Fruit fly (Drosophila melanogaster) whole organism, adult: ENCODE data around the gene O-fut2.

Experiments
- CG11617 ChIP-seq: fragments of 200-800 bp; sonication (Bioruptor generic); optimal IDR thresholded peaks from 2 replicates; lab custom pipeline; 2017; ENCODE audit warnings: mild to moderate bottlenecking, missing biosample characterization, missing genetic modification reagents, missing genetic modification characterization
- CG12768 ChIP-seq: fragments of 200-800 bp; sonication (Bioruptor generic); optimal IDR thresholded peaks from 2 replicates; lab custom pipeline; 2017; ENCODE audit warnings: missing biosample characterization, missing genetic modification characterization, mild to moderate bottlenecking, moderate library complexity, missing genetic modification reagents
- CG14711 ChIP-seq: fragments of 200-800 bp; sonication (Bioruptor generic); optimal IDR thresholded peaks from 2 replicates; lab custom pipeline; 2018; ENCODE audit warnings: missing biosample characterization, mild to moderate bottlenecking, missing genetic modification characterization, moderate library complexity
- CG1620 ChIP-seq: fragments of 200-800 bp; sonication (Bioruptor generic); optimal IDR thresholded peaks from 2 replicates; lab custom pipeline; 2016; ENCODE audit warnings: missing biosample characterization, missing genetic modification characterization
- CG33017 ChIP-seq: fragments of 200-800 bp; sonication (Bioruptor generic); optimal IDR thresholded peaks from 2 replicates; lab custom pipeline; 2018; ENCODE audit warnings: missing biosample characterization, mild to moderate bottlenecking, missing genetic modification characterization, moderate library complexity
- CG5204 ChIP-seq: fragments of 200-800 bp; sonication (Bioruptor generic); optimal IDR thresholded peaks from 2 replicates; lab custom pipeline; 2016; ENCODE audit warnings: missing biosample characterization, missing genetic modification characterization
- CG7045 ChIP-seq: fragments of 200-800 bp; sonication (Bioruptor generic); optimal IDR thresholded peaks from 2 replicates; lab custom pipeline; 2017; ENCODE audit warnings: missing biosample characterization, mild to moderate bottlenecking, missing genetic modification characterization
- CG7101 ChIP-seq: fragments of 200-800 bp; sonication (Bioruptor generic); optimal IDR thresholded peaks from 2 replicates; lab custom pipeline; 2018; ENCODE audit warnings: missing biosample characterization, mild to moderate bottlenecking, missing genetic modification characterization, moderate library complexity
- Clk ChIP-seq: fragments of 200-800 bp; sonication (Bioruptor generic); optimal IDR thresholded peaks from 2 replicates; lab custom pipeline; 2017; ENCODE audit warnings: missing biosample characterization, missing genetic modification characterization
- Crg-1 ChIP-seq: fragments of 200-800 bp; sonication (Bioruptor generic); optimal IDR thresholded peaks from 2 replicates; lab custom pipeline; 2016; ENCODE audit warnings: missing biosample characterization, missing genetic modification characterization
- Hr96 ChIP-seq: fragments of 200-800 bp; sonication (Bioruptor generic); optimal IDR thresholded peaks from 2 replicates; lab custom pipeline; 2016; ENCODE audit warnings: missing biosample characterization, missing genetic modification characterization
- Mnt ChIP-seq: fragments of 200-800 bp; sonication (Bioruptor generic); optimal IDR thresholded peaks from 2 replicates; lab custom pipeline; 2016; ENCODE audit warnings: missing biosample characterization, mild to moderate bottlenecking, missing genetic modification characterization
- bab1 ChIP-seq: fragments of 200-800 bp; sonication (Bioruptor generic); optimal IDR thresholded peaks from 3 replicates; lab custom pipeline; 2019; ENCODE audit warnings: missing biosample characterization, mild to moderate bottlenecking, missing genetic modification characterization, moderate library complexity
- cic ChIP-seq: fragments of 200-800 bp; sonication (Bioruptor generic); optimal IDR thresholded peaks from 2 replicates; lab custom pipeline; 2017; ENCODE audit warnings: missing biosample characterization, mild to moderate bottlenecking, missing genetic modification characterization, moderate library complexity
- cnc ChIP-seq, 2 experiments: fragments of >200 bp; optimal IDR thresholded peaks; 2 replicates each; lab custom pipeline; 2017
- kay ChIP-seq: fragments of 200-800 bp; sonication (Bioruptor generic); peaks from one replicate; lab custom pipeline; 2016; ENCODE audit warnings: missing biosample characterization, missing genetic modification characterization, borderline replicate concordance
- ovo ChIP-seq: fragments of 200-800 bp; sonication (Bioruptor generic); optimal IDR thresholded peaks from 2 replicates; lab custom pipeline; 2016; ENCODE audit warnings: missing biosample characterization, missing genetic modification characterization
- pad ChIP-seq: fragments of 200-800 bp; sonication (Bioruptor generic); optimal IDR thresholded peaks from 3 replicates; lab custom pipeline; 2017; ENCODE audit warnings: missing biosample characterization, missing genetic modification characterization, mild to moderate bottlenecking, moderate library complexity, missing genetic modification reagents
- tj ChIP-seq: fragments of 200-800 bp; sonication (Bioruptor generic); optimal IDR thresholded peaks from 3 replicates; lab custom pipeline; 2017; ENCODE audit warnings: missing biosample characterization, mild to moderate bottlenecking, missing genetic modification characterization, moderate library complexity
- toe ChIP-seq: fragments of 200-800 bp; sonication (Bioruptor generic); optimal IDR thresholded peaks from 2 replicates; lab custom pipeline; 2016; ENCODE audit warnings: missing biosample characterization, missing genetic modification characterization

O-fut2 gene

DNA sequence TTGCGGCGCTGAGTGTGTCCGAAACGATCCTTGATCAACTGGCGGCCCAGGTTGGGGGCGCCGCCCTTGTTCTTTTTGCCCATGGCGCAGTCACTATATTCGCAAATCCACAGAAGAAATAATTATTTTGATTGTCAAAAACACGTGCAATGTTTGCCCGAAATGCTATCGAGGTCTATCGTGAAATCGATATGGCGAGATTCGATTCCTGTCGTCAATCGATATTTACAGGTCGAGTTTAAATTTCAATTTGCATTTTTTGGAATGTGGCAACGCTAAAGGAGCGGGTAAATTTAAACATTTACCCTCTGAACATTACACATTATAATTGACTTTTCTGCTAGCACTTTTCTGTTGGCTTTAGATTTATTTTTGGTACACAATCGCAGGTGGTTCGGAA is 1.8 kb downstream of the O-fut2 start, which contains the start of gene Ns3:
Ns3 (minus strand) TSS at position 188 of the 400 bp plus-strand sequence.
- TF ChIP-seq Mnt (GFP tag; lab: Kevin White, UChicago): peak; percentile 99
- TF ChIP-seq Clk (GFP tag; lab: Kevin White, UChicago): no peak
- TF ChIP-seq bab1 (GFP tag; lab: Kevin White, UChicago): peak; percentile 46

DNA sequence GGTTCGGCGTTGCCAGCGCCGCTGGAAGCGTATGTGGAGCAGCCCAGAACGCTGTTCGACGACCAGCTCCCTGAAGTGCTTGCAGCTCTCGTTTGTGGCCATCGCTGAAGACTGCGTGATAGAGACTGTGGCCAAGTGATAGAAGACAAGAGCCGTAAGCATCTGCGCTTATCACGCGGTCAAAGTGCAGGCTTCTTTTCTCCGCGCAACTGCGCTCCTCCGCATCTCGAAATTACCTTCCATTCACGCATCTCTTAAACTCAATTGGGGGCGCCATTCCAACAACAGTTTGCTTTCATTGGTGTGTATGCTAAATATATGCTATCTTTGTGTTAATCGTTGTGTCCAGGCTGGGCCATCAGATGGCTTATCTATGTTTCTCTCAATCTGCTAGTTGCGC is 4.3 kb downstream of the O-fut2 start, which contains the start of gene CG14787:
CG14787 (minus strand) TSS at position 133 of the 400 bp plus-strand sequence.
- TF ChIP-seq Crg-1 (no peak), CG12768 (GFP tag; lab: Kevin White, UChicago) (no peak), CG7045 (GFP tag; lab: Kevin White, UChicago) (no peak), Mnt (GFP tag; lab: Kevin White, UChicago) (no peak), CG7101 (tag; lab: Kevin White, UChicago) (no peak), CG1620 (GFP tag; lab: Kevin White, UChicago) (no peak), tj (GFP tag; lab: Kevin White, UChicago) (no peak), CG14711 (no peak), cnc (optimal IDR thresholded peaks at IDR 0.05; lab: Kevin White, UChicago) (no peak), pad (GFP tag; lab: Kevin White, UChicago) (no peak)

DNA sequence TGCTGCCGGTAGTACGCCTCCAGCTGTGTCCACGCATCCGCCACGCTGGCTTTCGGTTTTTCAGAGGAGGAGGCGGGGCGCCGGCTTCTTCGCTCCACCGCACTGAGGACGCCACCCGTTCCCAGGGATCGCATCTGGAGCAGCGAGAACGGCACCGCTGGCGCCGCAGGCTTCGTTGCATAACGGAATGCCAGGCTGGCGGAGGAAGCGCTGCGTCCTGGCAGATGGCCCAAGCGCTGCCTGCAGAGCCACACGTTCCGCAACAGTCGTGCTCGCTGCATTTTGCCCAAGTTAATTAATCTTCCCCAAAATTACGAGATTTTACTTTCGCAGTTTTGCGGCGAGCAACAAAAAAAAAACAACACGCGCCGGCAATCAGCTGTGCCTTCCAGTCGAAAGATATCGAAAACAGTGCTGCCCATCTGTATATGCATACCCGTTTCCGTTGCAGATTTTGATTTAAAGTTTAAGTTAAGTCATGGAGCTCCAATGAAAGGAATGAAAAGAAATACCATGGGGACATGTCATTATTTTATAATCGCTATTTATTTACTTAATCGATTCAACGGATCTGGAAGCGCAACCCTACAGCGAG is 5.4 kb downstream of the O-fut2 start, which contains the start of gene Lrpprc2:
Lrpprc2 (minus strand) TSS at position 340 of the 595 bp plus-strand sequence.
- TF ChIP-seq bab1 (GFP tag; lab: Kevin White, UChicago) (peak; percentile 25), CG12768 (GFP tag; lab: Kevin White, UChicago) (no peak), cic (GFP tag; lab: Kevin White, UChicago) (no peak), Crg-1 (peak; percentile 3), CG7045 (GFP tag; lab: Kevin White, UChicago) (no peak), Mnt (GFP tag; lab: Kevin White, UChicago) (peak; percentile 7)

DNA sequence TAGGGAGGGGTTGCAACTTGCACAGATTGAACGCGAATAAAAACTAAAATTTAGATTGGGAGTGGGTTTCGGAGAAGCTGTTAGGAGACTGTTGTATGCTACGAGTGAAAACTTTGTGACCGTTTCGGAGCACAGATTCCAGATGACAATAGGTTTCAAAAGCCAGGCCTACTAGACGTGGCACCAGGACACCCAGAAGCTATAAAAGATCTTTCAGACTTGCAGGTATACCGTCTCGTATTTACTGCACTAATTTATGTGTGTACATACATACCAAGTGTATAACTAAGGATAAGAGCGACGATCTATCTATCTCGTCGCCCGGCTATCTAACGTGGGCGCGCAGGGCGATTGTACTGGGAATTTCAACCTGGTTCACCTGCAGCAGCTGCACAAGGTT is 8.8 kb downstream of the O-fut2 start, which contains the start of gene CG14785:
CG14785 (minus strand) TSS at position 101 of the 400 bp plus-strand sequence.
- TF ChIP-seq toe (GFP tag; lab: Kevin White, UChicago) (no peak), tj (GFP tag; lab: Kevin White, UChicago) (no peak), cic (GFP tag; lab: Kevin White, UChicago) (no peak), CG1620 (GFP tag; lab: Kevin White, UChicago) (no peak), bab1 (GFP tag; lab: Kevin White, UChicago) (no peak), kay (GFP tag; lab: Kevin White, UChicago) (no peak), CG7101 (tag; lab: Kevin White, UChicago) (no peak), pad (GFP tag; lab: Kevin White, UChicago) (no peak), Clk (GFP tag; lab: Kevin White, UChicago) (no peak), cnc (optimal IDR thresholded peaks at IDR 0.05; lab: Kevin White, UChicago) (no peak), CG5204 (no peak), Crg-1 (no peak), CG12768 (GFP tag; lab: Kevin White, UChicago) (no peak), CG7045 (GFP tag; lab: Kevin White, UChicago) (no peak), ovo (GFP tag; lab: Kevin White, UChicago) (no peak), CG33017 (tag; lab: Kevin White, UChicago) (no peak), Hr96 (GFP tag; lab: Kevin White, UChicago) (no peak), CG11617 (GFP tag; lab: Kevin White, UChicago) (no peak), Mnt (GFP tag; lab: Kevin White, UChicago) (no peak)

DNA sequence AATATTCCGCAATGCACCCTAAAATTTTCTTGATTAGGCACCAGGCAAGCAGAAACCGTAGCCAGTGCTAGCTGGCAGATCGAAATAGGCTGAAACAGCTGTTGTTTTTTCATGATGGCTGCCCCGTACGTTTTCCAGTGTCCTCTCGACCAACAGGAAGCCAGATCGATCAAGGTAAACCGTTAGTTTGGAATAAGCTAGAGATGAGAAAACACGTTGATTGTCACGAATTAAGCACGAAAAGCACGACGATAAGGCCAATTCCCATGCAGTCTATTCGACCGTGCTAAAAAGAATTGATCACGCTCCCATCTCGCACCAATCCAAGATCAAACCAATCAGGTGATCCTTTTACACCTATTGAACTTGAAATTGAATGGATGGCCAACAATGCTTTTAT is 11.0 kb downstream of the O-fut2 start:
- TF ChIP-seq CG11617 (GFP tag; lab: Kevin White, UChicago) (no peak), ovo (GFP tag; lab: Kevin White, UChicago) (peak; percentile 85)

DNA sequence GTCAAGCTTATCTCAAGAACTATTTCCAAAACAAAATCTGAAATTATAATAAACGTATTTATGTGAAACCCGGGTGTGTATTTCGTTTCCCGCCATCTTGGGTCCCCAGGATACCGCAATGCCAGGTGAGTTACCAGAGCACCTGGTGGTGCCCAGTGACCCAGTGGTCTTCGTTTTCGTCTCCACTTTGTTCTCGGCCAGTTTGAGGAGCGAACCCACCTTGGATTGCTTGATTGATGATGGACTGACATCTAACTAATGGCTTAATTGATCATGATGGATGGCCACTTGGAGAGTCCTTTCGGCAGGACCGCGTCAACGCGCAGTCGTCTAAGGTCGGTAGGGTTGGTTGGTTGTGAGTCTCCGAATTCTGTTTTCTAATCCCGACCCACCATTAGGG is 13.7 kb downstream of the O-fut2 start, which contains the start of gene Gr2a:
Gr2a (plus strand) TSS at position 301 of the 400 bp plus-strand sequence.
- no peak for TF ChIP-seq CG1620 (GFP tag; lab: Kevin White, UChicago)
- no peak for TF ChIP-seq cnc (optimal IDR thresholded peaks at IDR 0.05; lab: Kevin White, UChicago)
- TF ChIP-seq tj (GFP tag; lab: Kevin White, UChicago): no peak
- TF ChIP-seq kay (GFP tag; lab: Kevin White, UChicago): no peak
- no peak for TF ChIP-seq CG7101 (tag; lab: Kevin White, UChicago)
- no peak for TF ChIP-seq Mnt (GFP tag; lab: Kevin White, UChicago)
- TF ChIP-seq bab1 (GFP tag; lab: Kevin White, UChicago): no peak
- no peak for TF ChIP-seq CG11617 (GFP tag; lab: Kevin White, UChicago)
- no peak for TF ChIP-seq Crg-1
- TF ChIP-seq pad (GFP tag; lab: Kevin White, UChicago): no peak
